Worm (Caenorhabditis elegans): ENCODE data around the gene ddx-23.

Gene ddx-23

ce11 chrIII:5845483-5845882 lies 7.6 kb downstream of the ddx-23 start (continued):
- TF ChIP-seq T26A5.8 (tag; optimal IDR thresholded peaks at IDR 0.05) (no peak), madf-8 (GFP tag; conservative IDR thresholded peaks at IDR 0.05) (no peak), nhr-120 (GFP tag; IDR thresholded peaks at IDR 0.05) (no peak), nfya-2 (GFP tag; IDR thresholded peaks at IDR 0.05) (no peak), nfya-1 (tag; optimal IDR thresholded peaks at IDR 0.05; ENCODE audit: borderline replicate concordance, insufficient read depth) (no peak), B0336.3 (GFP tag; IDR thresholded peaks at IDR 0.05) (no peak), zim-3 (tag; optimal IDR thresholded peaks at IDR 0.05) (no peak), F10E7.11 (tag; optimal IDR thresholded peaks at IDR 0.05) (no peak), ztf-26 (tag; optimal IDR thresholded peaks at IDR 0.05) (no peak), madf-3 (GFP tag; IDR thresholded peaks at IDR 0.05) (no peak), bed-1 (GFP tag; IDR thresholded peaks at IDR 0.05) (no peak), unc-62 (GFP tag; optimal IDR thresholded peaks at IDR 0.05) (no peak), T07F8.4 (tag; optimal IDR thresholded peaks at IDR 0.05) (no peak), nhr-90 (tag; optimal IDR thresholded peaks at IDR 0.05) (no peak), ztf-18 (tag; optimal IDR thresholded peaks at IDR 0.05) (no peak), F22D6.2 (tag; optimal IDR thresholded peaks at IDR 0.05) (no peak)

ce11 chrIII:5843662-5844061 lies 9.4 kb downstream of the ddx-23 start:
- peak; percentile 39; the same call in 1 of the 2 replicates for TF ChIP-seq zfh-2 (GFP tag; conservative IDR thresholded peaks at IDR 0.05)
- TF ChIP-seq rcor-1 (GFP tag; IDR thresholded peaks at IDR 0.05): no peak
- TF ChIP-seq lag-1 (GFP tag; IDR thresholded peaks at IDR 0.05): no peak
- no peak for TF ChIP-seq hlh-12 (tag; optimal IDR thresholded peaks at IDR 0.05)

ce11 chrIII:5842920-5843319 lies 10.1 kb downstream of the ddx-23 start:
- no peak for TF ChIP-seq cebp-1 (GFP tag; IDR thresholded peaks at IDR 0.05)
- peak; percentile 10 for TF ChIP-seq cebp-1 (tag; optimal IDR thresholded peaks at IDR 0.05)
- TF ChIP-seq F49E8.2 (tag; optimal IDR thresholded peaks at IDR 0.05; ENCODE audit: insufficient read depth): no peak
- 0 out of 2 replicates have a peak, but pooled peaks have one; percentile 8 for TF ChIP-seq zfh-2 (GFP tag; conservative IDR thresholded peaks at IDR 0.05)
- no peak for TF ChIP-seq Y53G8AR.9 (GFP tag; conservative IDR thresholded peaks at IDR 0.05)
- TF ChIP-seq mes-4 (tag; optimal IDR thresholded peaks at IDR 0.05): no peak
- no peak for TF ChIP-seq F22D6.2 (tag; optimal IDR thresholded peaks at IDR 0.05)
- no peak for TF ChIP-seq nfyb-1 (GFP tag; IDR thresholded peaks at IDR 0.05)
- TF ChIP-seq rcor-1 (GFP tag; IDR thresholded peaks at IDR 0.05): no peak

ce11 chrIII:5841676-5842075 lies 11.4 kb downstream of the ddx-23 start:
- TF ChIP-seq K11D2.4 (GFP tag; IDR thresholded peaks at IDR 0.05): no peak
- no peak for TF ChIP-seq Y67H2A.10 (GFP tag; conservative IDR thresholded peaks at IDR 0.05)
- peak; percentile 59; the same call in 1 of the 2 replicates for TF ChIP-seq zfh-2 (GFP tag; conservative IDR thresholded peaks at IDR 0.05)
- TF ChIP-seq let-526 (GFP tag; IDR thresholded peaks at IDR 0.05): no peak
- TF ChIP-seq him-1 (tag; optimal IDR thresholded peaks at IDR 0.05): no peak
- TF ChIP-seq xnd-1 (tag; optimal IDR thresholded peaks at IDR 0.05): no peak
- no peak for TF ChIP-seq lin-40 (tag; optimal IDR thresholded peaks at IDR 0.05)
- no peak for TF ChIP-seq hlh-26 (GFP tag; conservative IDR thresholded peaks at IDR 0.05)
- peak; percentile 13 for TF ChIP-seq somi-1 (GFP tag; optimal IDR thresholded peaks at IDR 0.05)
- no peak for TF ChIP-seq lin-54 (GFP tag; optimal IDR thresholded peaks at IDR 0.05)
- no peak for TF ChIP-seq F57A8.1 (GFP tag; optimal IDR thresholded peaks at IDR 0.05)
- no peak for TF ChIP-seq unc-62 (GFP tag; optimal IDR thresholded peaks at IDR 0.05)
- TF ChIP-seq efl-1 (GFP tag; optimal IDR thresholded peaks at IDR 0.05): no peak
- no peak for TF ChIP-seq F10E7.11 (tag; optimal IDR thresholded peaks at IDR 0.05)
- TF ChIP-seq F23B12.7 (tag; optimal IDR thresholded peaks at IDR 0.05; ENCODE audit: insufficient read depth): no peak
- TF ChIP-seq nhr-90 (tag; optimal IDR thresholded peaks at IDR 0.05): no peak
- no peak for TF ChIP-seq cebp-2 (GFP tag; IDR thresholded peaks at IDR 0.05)
- TF ChIP-seq attf-5 (GFP tag; optimal IDR thresholded peaks at IDR 0.05): no peak
- no peak for TF ChIP-seq aptf-2 (GFP tag; conservative IDR thresholded peaks at IDR 0.05)
- no peak for TF ChIP-seq lag-1 (GFP tag; IDR thresholded peaks at IDR 0.05)
- no peak for TF ChIP-seq Y95B8A.8 (GFP tag; IDR thresholded peaks at IDR 0.05)
- no peak for TF ChIP-seq mxl-1 (tag; optimal IDR thresholded peaks at IDR 0.05)
- TF ChIP-seq hmg-1.2 (GFP tag; IDR thresholded peaks at IDR 0.05): peak; percentile 19; the same call in 1 of the 2 replicates
- TF ChIP-seq tbp1 (GFP tag; optimal IDR thresholded peaks at IDR 0.05): peak; percentile 25
- TF ChIP-seq cebp-1 (GFP tag; IDR thresholded peaks at IDR 0.05): no peak
- peak; percentile 57 for TF ChIP-seq cebp-1 (tag; optimal IDR thresholded peaks at IDR 0.05)

Measured in whole organism, young adult.